Fruit fly (Drosophila melanogaster) whole organism, wandering third instar larva: ENCODE data around the gene Glyat.

Experiments
- Abd-B ChIP-seq: fragments of >200 bp; optimal IDR thresholded peaks from 2 replicates; lab custom pipeline; 2017; ENCODE audit warnings: missing biosample characterization, missing genetic modification characterization
- CG9705 ChIP-seq: fragments of 200-800 bp; sonication (Bioruptor generic); optimal IDR thresholded peaks from 2 replicates; lab custom pipeline; 2018; ENCODE audit warnings: missing biosample characterization, mild to moderate bottlenecking, missing genetic modification characterization
- Dif ChIP-seq: fragments of 200-275, 200-300 bp; sonication (Bioruptor generic); optimal IDR thresholded peaks from 2 replicates; lab custom pipeline; 2018; ENCODE audit warnings: missing biosample characterization, missing genetic modification characterization; ENCODE audit not compliant: partially characterized antibody
- Hr78 ChIP-seq: fragments of >200 bp; optimal IDR thresholded peaks from 2 replicates; lab custom pipeline; 2017; ENCODE audit warnings: missing biosample characterization, missing genetic modification characterization
- Jra ChIP-seq: sonication (Bioruptor generic); optimal IDR thresholded peaks from 2 replicates; lab custom pipeline; 2016; ENCODE audit warnings: missing biosample characterization, missing genetic modification characterization
- OdsH ChIP-seq: fragments of 200-800 bp; sonication (Bioruptor generic); optimal IDR thresholded peaks from 2 replicates; lab custom pipeline; 2016; ENCODE audit warnings: missing biosample characterization, mild to moderate bottlenecking, missing genetic modification characterization
- br ChIP-seq: fragments of 200-800 bp; sonication (Bioruptor generic); optimal IDR thresholded peaks from 2 replicates; lab custom pipeline; 2016; ENCODE audit warnings: missing biosample characterization, missing genetic modification characterization
- brk ChIP-seq: fragments of 200-800 bp; sonication (Bioruptor generic); optimal IDR thresholded peaks from 2 replicates; lab custom pipeline; 2016; ENCODE audit warnings: missing biosample characterization, mild to moderate bottlenecking, missing genetic modification characterization
- h ChIP-seq: fragments of 200-800 bp; sonication (Bioruptor generic); optimal IDR thresholded peaks from 3 replicates; lab custom pipeline; 2016; ENCODE audit warnings: missing biosample characterization, mild to moderate bottlenecking, missing genetic modification characterization
- lola ChIP-seq: fragments of >200 bp; optimal IDR thresholded peaks from 2 replicates; lab custom pipeline; 2017; ENCODE audit warnings: missing biosample characterization, missing genetic modification characterization
- sv ChIP-seq: fragments of 200-800 bp; sonication (Bioruptor generic); optimal IDR thresholded peaks from 3 replicates; lab custom pipeline; 2016; ENCODE audit warnings: missing biosample characterization, missing genetic modification characterization
- usp ChIP-seq: fragments of >200 bp; optimal IDR thresholded peaks from 2 replicates; lab custom pipeline; 2017; ENCODE audit warnings: missing biosample characterization, missing genetic modification characterization

dm6 chr2L:8006038-8006437 lies 4.4 kb downstream of the Glyat start:
- TF ChIP-seq lola (GFP tag; lab: Kevin White, UChicago) (no peak), br (peak; percentile 51), Dif (GFP tag; lab: Kevin White, UChicago) (no peak), sv (GFP tag; lab: Kevin White, UChicago) (no peak), CG9705 (GFP tag; lab: Kevin White, UChicago) (peak; percentile 42), Hr78 (no peak), Abd-B (no peak), Jra (peak; percentile 2), brk (no peak), usp (GFP tag; lab: Kevin White, UChicago) (no peak), h (GFP tag; lab: Kevin White, UChicago) (peak; percentile 74), OdsH (peak; percentile 50)
